Worm (Caenorhabditis elegans) whole organism, L1 larva: Measurements from ENCODE around the gene spp-29.

Experiments used
- C04F5.9 ChIP-seq: sonication (generic microtip); optimal IDR thresholded peaks from 2 replicates; lab custom pipeline; 2016; ENCODE audit warnings: missing genetic modification characterization, missing compliant biosample characterization
- C34B4.2 ChIP-seq: sonication (generic microtip); optimal IDR thresholded peaks from 2 replicates; lab custom pipeline; 2017; ENCODE audit warnings: mild to moderate bottlenecking, missing genetic modification characterization, missing compliant biosample characterization
- Y116A8C.19 ChIP-seq: sonication (generic microtip); optimal IDR thresholded peaks from 2 replicates; lab custom pipeline; 2016; ENCODE audit warnings: missing compliant biosample characterization, missing genetic modification characterization, borderline replicate concordance
- alr-1 ChIP-seq: fragments of 200-800 bp; sonication (Bioruptor generic); optimal IDR thresholded peaks from 2 replicates; lab custom pipeline; 2018; ENCODE audit warnings: borderline replicate concordance, mild to moderate bottlenecking, missing genetic modification characterization, missing compliant biosample characterization
- ceh-63 ChIP-seq: fragments of 200-800 bp; sonication (Bioruptor generic); optimal IDR thresholded peaks from 2 replicates; lab custom pipeline; 2018; ENCODE audit warnings: mild to moderate bottlenecking, missing genetic modification characterization, missing compliant biosample characterization
- ceh-82 ChIP-seq, 3 experiments: fragments of 150-350 bp in 1 of 3; sonication (generic microtip) in 2 of 3; optimal IDR thresholded peaks; 2 replicates each; lab custom pipeline; 2014 to 2017; ENCODE audit warnings: missing biosample characterization in 3 of 3, missing genetic modification characterization in 3 of 3
- ceh-88 ChIP-seq: fragments of 200-800 bp; sonication (Bioruptor generic); IDR thresholded peaks from 2 replicates; pipeline ENCODE4 v1.3.6; 2022; ENCODE audit warnings: missing genetic modification characterization, missing compliant biosample characterization
- ceh-90 ChIP-seq: sonication (generic microtip); optimal IDR thresholded peaks from 2 replicates; lab custom pipeline; 2016; ENCODE audit warnings: missing genetic modification characterization, missing compliant biosample characterization
- dsc-1 ChIP-seq: sonication (generic microtip); optimal IDR thresholded peaks from 2 replicates; lab custom pipeline; 2016; ENCODE audit warnings: mild to moderate bottlenecking, missing genetic modification characterization, missing compliant biosample characterization
- egl-27 ChIP-seq, 2 experiments: fragments of 150-350 bp in 1 of 2; sonication (generic microtip); optimal IDR thresholded peaks; 3 replicates each; lab custom pipeline; 2017 to 2018; ENCODE audit warnings: missing biosample characterization in 2 of 2, missing genetic modification characterization in 2 of 2, missing genetic modification reagents in 2 of 2
- elt-2 ChIP-seq: sonication (generic microtip); optimal IDR thresholded peaks from 2 replicates; lab custom pipeline; 2016; ENCODE audit warnings: missing genetic modification characterization, mild to moderate bottlenecking, inconsistent platforms, missing compliant biosample characterization, missing genetic modification reagents
- fkh-8 ChIP-seq: sonication (generic microtip); optimal IDR thresholded peaks from 2 replicates; lab custom pipeline; 2016; ENCODE audit warnings: mild to moderate bottlenecking, missing genetic modification characterization, missing compliant biosample characterization
- grh-1 ChIP-seq: fragments of 200-800 bp; sonication (Bioruptor generic); IDR thresholded peaks from 2 replicates; pipeline ENCODE4 v1.3.6; 2022; ENCODE audit warnings: missing genetic modification reagents, missing genetic modification characterization, missing compliant biosample characterization
- hlh-17 ChIP-seq: fragments of 200-800 bp; sonication (Bioruptor generic); optimal IDR thresholded peaks from 2 replicates; lab custom pipeline; 2018; ENCODE audit warnings: missing genetic modification characterization, mild to moderate bottlenecking, missing compliant biosample characterization, moderate library complexity, borderline replicate concordance
- hpl-2 ChIP-seq: fragments of 150-350 bp; optimal IDR thresholded peaks from 2 replicates; lab custom pipeline; 2014; ENCODE audit warnings: missing biosample characterization, missing genetic modification reagents, missing genetic modification characterization
- isw-1 ChIP-seq: fragments of 200-800 bp; sonication (Bioruptor generic); IDR thresholded peaks from 2 replicates; pipeline ENCODE4 v1.3.6; 2022; ENCODE audit warnings: missing genetic modification characterization, missing compliant biosample characterization
- jun-1 ChIP-seq: fragments of 150-350 bp; optimal IDR thresholded peaks from 2 replicates; lab custom pipeline; 2014; ENCODE audit warnings: missing biosample characterization, missing genetic modification reagents, missing genetic modification characterization
- lin-13 ChIP-seq: fragments of 150-350 bp; optimal IDR thresholded peaks from 2 replicates; lab custom pipeline; 2014; ENCODE audit warnings: missing biosample characterization, missing genetic modification reagents, missing genetic modification characterization
- lin-14 ChIP-seq: fragments of 200-800 bp; sonication (Bioruptor generic); optimal IDR thresholded peaks from 2 replicates; lab custom pipeline; 2018; ENCODE audit warnings: mild to moderate bottlenecking, missing genetic modification characterization, moderate library complexity, missing compliant biosample characterization
- lin-35 ChIP-seq, 2 experiments: fragments of 150-350 bp; optimal IDR thresholded peaks; 2 replicates each; lab custom pipeline; 2014; ENCODE audit warnings: missing biosample characterization in 2 of 2, missing genetic modification characterization in 2 of 2, missing genetic modification reagents in 2 of 2
- lin-39 ChIP-seq: fragments of 150-350 bp; optimal IDR thresholded peaks from 2 replicates; lab custom pipeline; 2014; ENCODE audit warnings: missing biosample characterization, missing genetic modification reagents, missing genetic modification characterization
- lir-3 ChIP-seq: sonication (generic microtip); optimal IDR thresholded peaks from 2 replicates; lab custom pipeline; 2016; ENCODE audit warnings: mild to moderate bottlenecking, missing genetic modification characterization, moderate library complexity, missing compliant biosample characterization; ENCODE audit not compliant: poor library complexity
- lsy-2 ChIP-seq, 2 experiments: fragments of 150-350 bp; optimal IDR thresholded peaks; 2 replicates each; lab custom pipeline; 2014; ENCODE audit warnings: missing biosample characterization in 2 of 2, missing genetic modification characterization in 2 of 2
- mdl-1 ChIP-seq, 2 experiments: fragments of 150-350 bp; optimal IDR thresholded peaks; 2 replicates each; lab custom pipeline; 2014 to 2017; ENCODE audit warnings: missing biosample characterization in 2 of 2, missing genetic modification characterization in 2 of 2, inconsistent platforms in 1 of 2
- nhr-19 ChIP-seq: fragments of 200-800 bp; sonication (Bioruptor generic); conservative IDR thresholded peaks from 2 replicates; pipeline ENCODE4 v1.3.6; 2022; ENCODE audit warnings: missing genetic modification characterization, missing compliant biosample characterization
- nhr-20 ChIP-seq: sonication (generic microtip); optimal IDR thresholded peaks from 2 replicates; lab custom pipeline; 2016; ENCODE audit warnings: mild to moderate bottlenecking, missing genetic modification characterization, missing compliant biosample characterization
- nhr-47 ChIP-seq: sonication (generic microtip); optimal IDR thresholded peaks from 2 replicates; lab custom pipeline; 2016; ENCODE audit warnings: mild to moderate bottlenecking, missing genetic modification characterization, moderate library complexity, missing compliant biosample characterization
- nhr-84 ChIP-seq: sonication (generic microtip); optimal IDR thresholded peaks from 2 replicates; lab custom pipeline; 2017; ENCODE audit warnings: missing biosample characterization, missing genetic modification characterization
- nhr-85 ChIP-seq: sonication (generic microtip); peaks from one replicate; lab custom pipeline; 2016; ENCODE audit warnings: missing genetic modification characterization, inconsistent platforms, missing compliant biosample characterization
- nhr-90 ChIP-seq: sonication (generic microtip); optimal IDR thresholded peaks from 2 replicates; lab custom pipeline; 2016; ENCODE audit warnings: mild to moderate bottlenecking, missing genetic modification characterization, missing compliant biosample characterization; ENCODE audit not compliant: poor library complexity
- pax-3 ChIP-seq: fragments of 200-800 bp; sonication (Bioruptor generic); optimal IDR thresholded peaks from 2 replicates; lab custom pipeline; 2018; ENCODE audit warnings: mild to moderate bottlenecking, missing genetic modification characterization, moderate library complexity, missing compliant biosample characterization
- pqm-1 ChIP-seq: sonication (generic microtip); optimal IDR thresholded peaks from 3 replicates; lab custom pipeline; 2017; ENCODE audit warnings: missing biosample characterization, missing genetic modification characterization
- rnt-1 ChIP-seq: sonication (generic microtip); optimal IDR thresholded peaks from 2 replicates; lab custom pipeline; 2016; ENCODE audit warnings: mild to moderate bottlenecking, missing genetic modification characterization, moderate library complexity, missing compliant biosample characterization
- sup-37 ChIP-seq: fragments of 200-800 bp; sonication (Bioruptor generic); optimal IDR thresholded peaks from 2 replicates; lab custom pipeline; 2018; ENCODE audit warnings: mild to moderate bottlenecking, missing genetic modification characterization, missing compliant biosample characterization
- unc-130 ChIP-seq: fragments of 150-350 bp; optimal IDR thresholded peaks from 2 replicates; lab custom pipeline; 2017; ENCODE audit warnings: missing biosample characterization, missing genetic modification characterization, inconsistent platforms
- unc-86 ChIP-seq: sonication (generic microtip); optimal IDR thresholded peaks from 2 replicates; lab custom pipeline; 2016; ENCODE audit warnings: missing genetic modification characterization, missing compliant biosample characterization
- zip-4 ChIP-seq: fragments of 200-800 bp; sonication (Bioruptor generic); optimal IDR thresholded peaks from 2 replicates; lab custom pipeline; 2018; ENCODE audit warnings: mild to moderate bottlenecking, missing genetic modification characterization, moderate library complexity, missing compliant biosample characterization
- ztf-11 ChIP-seq, 2 experiments: sonication (generic microtip); optimal IDR thresholded peaks; 2 replicates each; lab custom pipeline; 2016 to 2017; ENCODE audit warnings: missing genetic modification characterization in 2 of 2, missing biosample characterization in 1 of 2, missing compliant biosample characterization in 1 of 2
- ztf-4 ChIP-seq: fragments of 150-350 bp; optimal IDR thresholded peaks from 2 replicates; lab custom pipeline; 2014; ENCODE audit warnings: missing biosample characterization, missing genetic modification characterization

The spp-29 gene

ce11 chrV:17662260-17662659 lies 34.4 kb downstream of the spp-29 start (continued):
- TF ChIP-seq ceh-63 (GFP tag; lab: Kevin White, UChicago), result no peak

ce11 chrV:17660003-17660402 lies 36.6 kb downstream of the spp-29 start, which contains the start of gene dgat-2:
dgat-2 (plus strand) TSS chrV:17660303.
- no peak for TF ChIP-seq Y116A8C.19
- TF ChIP-seq alr-1 (tag; lab: Kevin White, UChicago), result no peak
- no peak for TF ChIP-seq hpl-2 (GFP tag; lab: Kevin White, UChicago)
- TF ChIP-seq lin-39 (tag; lab: Kevin White, UChicago), result no peak
- TF ChIP-seq sup-37 (GFP tag; lab: Kevin White, UChicago), result no peak
- TF ChIP-seq unc-86 (tag; lab: Kevin White, UChicago), result no peak
- TF ChIP-seq ceh-88 (GFP tag; lab: Robert Waterston, UW), result no peak
- TF ChIP-seq lin-14, result no peak
- TF ChIP-seq fkh-8 (tag; lab: Kevin White, UChicago), result no peak

- no peak for TF ChIP-seq C34B4.2 (tag; lab: Kevin White, UChicago)
- peak; percentile 36 for TF ChIP-seq nhr-19 (GFP tag; lab: Robert Waterston, UW)
- peak; percentile 94 for TF ChIP-seq pqm-1 (tag; lab: Kevin White, UChicago)
- TF ChIP-seq jun-1 (tag; lab: Kevin White, UChicago), result peak; percentile 24
- peak; percentile 99 for TF ChIP-seq elt-2 (tag; lab: Kevin White, UChicago)
- TF ChIP-seq egl-27 (tag; optimal IDR thresholded peaks at IDR 0.05; lab: Kevin White, UChicago), result no peak
- TF ChIP-seq rnt-1 (tag; lab: Kevin White, UChicago), result no peak
- no peak for TF ChIP-seq grh-1
- TF ChIP-seq nhr-84 (tag; lab: Kevin White, UChicago), result no peak
- TF ChIP-seq nhr-20, result peak; percentile 64
- TF ChIP-seq ztf-11 (tag; optimal IDR thresholded peaks at IDR 0.05; lab: Kevin White, UChicago), result no peak
- TF ChIP-seq nhr-90 (tag; lab: Kevin White, UChicago), result peak; percentile 65
- TF ChIP-seq fkh-8 (tag; lab: Kevin White, UChicago), result no peak
- TF ChIP-seq zip-4 (GFP tag; lab: Kevin White, UChicago), result peak; percentile 20
- TF ChIP-seq mdl-1 (tag; optimal IDR thresholded peaks at IDR 0.05; lab: Kevin White, UChicago), result peak in 1 of 2 experiments; percentile 52
- no peak for TF ChIP-seq C04F5.9 (tag; lab: Kevin White, UChicago)
- TF ChIP-seq hpl-2 (GFP tag; lab: Kevin White, UChicago), result peak; percentile 28
- no peak for TF ChIP-seq lin-39 (tag; lab: Kevin White, UChicago)
- TF ChIP-seq lin-35 (GFP tag; optimal IDR thresholded peaks at IDR 0.05; lab: Kevin White, UChicago), result peak in 1 of 2 experiments; percentile 40
- no peak for TF ChIP-seq ztf-4
- TF ChIP-seq lsy-2 (tag; optimal IDR thresholded peaks at IDR 0.05; lab: Kevin White, UChicago), result no peak
- TF ChIP-seq isw-1 (GFP tag; lab: Robert Waterston, UW), result no peak
- TF ChIP-seq, all 84 proteins: peak for 10
These were observed 37.4 kb downstream of the spp-29 start, which contains the start of gene fbxa-108 for ce11 chrV:17659228-17659627. fbxa-108 (minus strand) TSS chrV:17659385.

ce11 chrV:17658824-17659223 lies 37.8 kb downstream of the spp-29 start:
- TF ChIP-seq dsc-1 (tag; lab: Kevin White, UChicago), result no peak
- TF ChIP-seq nhr-85 (tag; lab: Kevin White, UChicago), result peak; percentile 5

- TF ChIP-seq lir-3 (no peak), hpl-2 (GFP tag; lab: Kevin White, UChicago) (no peak), nhr-47 (tag; lab: Kevin White, UChicago) (no peak), zip-4 (GFP tag; lab: Kevin White, UChicago) (no peak), ceh-82 (tag; optimal IDR thresholded peaks at IDR 0.05; lab: Kevin White, UChicago) (no peak), unc-130 (tag; lab: Kevin White, UChicago) (no peak), C34B4.2 (tag; lab: Kevin White, UChicago) (no peak), hlh-17 (GFP tag; lab: Kevin White, UChicago) (no peak), pax-3 (tag; lab: Kevin White, UChicago) (no peak), ceh-90 (tag; lab: Kevin White, UChicago) (no peak), lin-13 (no peak)
These were observed 41.4 kb downstream of the spp-29 start for ce11 chrV:17655205-17655604.
